Fruit fly (Drosophila melanogaster) whole organism, embryonic: ENCODE measurements around the gene yellow-g2.

Experiments
- Bdp1 ChIP-seq: fragments of 200-800 bp; sonication (Bioruptor generic); optimal IDR thresholded peaks from 3 replicates; lab custom pipeline; 2016; ENCODE audit warnings: missing biosample characterization, missing genetic modification characterization
- CG12942 ChIP-seq: fragments of 200-800 bp; sonication (Bioruptor generic); optimal IDR thresholded peaks from 3 replicates; lab custom pipeline; 2016; ENCODE audit warnings: missing biosample characterization, missing genetic modification characterization
- CG15011 ChIP-seq: fragments of 200-800 bp; sonication (Bioruptor generic); optimal IDR thresholded peaks from 3 replicates; lab custom pipeline; 2018; ENCODE audit warnings: missing biosample characterization, mild to moderate bottlenecking, missing genetic modification characterization
- CG7745 ChIP-seq: fragments of 200-800 bp; sonication (Bioruptor generic); optimal IDR thresholded peaks from 2 replicates; lab custom pipeline; 2018; ENCODE audit warnings: missing biosample characterization, mild to moderate bottlenecking, missing genetic modification characterization, moderate library complexity
- Fer2 ChIP-seq: fragments of 200-800 bp; sonication (Bioruptor generic); optimal IDR thresholded peaks from 2 replicates; lab custom pipeline; 2018; ENCODE audit warnings: missing biosample characterization, mild to moderate bottlenecking, missing genetic modification characterization, moderate library complexity
- Fer3 ChIP-seq: fragments of 200-800 bp; sonication (Bioruptor generic); optimal IDR thresholded peaks from 2 replicates; lab custom pipeline; 2018; ENCODE audit warnings: missing biosample characterization, mild to moderate bottlenecking, missing genetic modification characterization, moderate library complexity
- YL-1 ChIP-seq: fragments of 200-800 bp; sonication (Bioruptor generic); optimal IDR thresholded peaks from 3 replicates; lab custom pipeline; 2017; ENCODE audit warnings: missing biosample characterization, mild to moderate bottlenecking, missing genetic modification characterization
- danr ChIP-seq: fragments of 200-800 bp; sonication (Bioruptor generic); IDR thresholded peaks from 2 replicates; pipeline ENCODE4 v1.3.6; 2022; ENCODE audit warnings: missing biosample characterization, missing genetic modification characterization
- ham ChIP-seq: fragments of 200-800 bp; sonication (Bioruptor generic); IDR thresholded peaks from 2 replicates; pipeline ENCODE4 v1.3.6; 2022; ENCODE audit warnings: missing biosample characterization, missing genetic modification characterization
- lola ChIP-seq, 3 experiments: fragments of >200 bp in 2 of 3; fragments of 200-800 bp in 1 of 3; sonication (Bioruptor generic) in 1 of 3; optimal IDR thresholded peaks; 2 replicates each; lab custom pipeline; 2017 to 2019; ENCODE audit warnings: missing biosample characterization in 3 of 3, missing genetic modification characterization in 3 of 3, mild to moderate bottlenecking in 1 of 3, moderate library complexity in 1 of 3
- nerfin-1 ChIP-seq: fragments of 200-800 bp; sonication (Bioruptor generic); optimal IDR thresholded peaks from 3 replicates; lab custom pipeline; 2019; ENCODE audit warnings: missing biosample characterization, mild to moderate bottlenecking, missing genetic modification characterization, moderate library complexity
- tll ChIP-seq, 2 experiments: fragments of 200-800 bp in 1 of 2; fragments of >200 bp in 1 of 2; sonication (Bioruptor generic) in 1 of 2; optimal IDR thresholded peaks; 2 replicates each; lab custom pipeline; 2017 to 2019; ENCODE audit warnings: missing biosample characterization in 2 of 2, missing genetic modification characterization in 2 of 2, mild to moderate bottlenecking in 1 of 2, moderate library complexity in 1 of 2
- vfl ChIP-seq: fragments of 200-800 bp; sonication (Bioruptor generic); optimal IDR thresholded peaks from 2 replicates; lab custom pipeline; 2016; ENCODE audit warnings: missing biosample characterization, missing genetic modification characterization

dm6 chr3L:2255775-2256174 lies 20.6 kb upstream of the yellow-g2 start:
- TF ChIP-seq nerfin-1 (no peak), YL-1 (GFP tag; lab: Kevin White, UChicago) (no peak), danr (GFP tag; lab: Robert Waterston, UW) (no peak), CG15011 (GFP tag; lab: Kevin White, UChicago) (no peak), Fer2 (no peak), CG12942 (GFP tag; lab: Kevin White, UChicago) (no peak), ham (GFP tag; lab: Robert Waterston, UW) (no peak), CG7745 (tag; lab: Kevin White, UChicago) (no peak), tll (GFP tag; optimal IDR thresholded peaks at IDR 0.05; lab: Kevin White, UChicago) (no peak), lola (GFP tag; optimal IDR thresholded peaks at IDR 0.05; lab: Kevin White, UChicago) (no peak), Bdp1 (GFP tag; lab: Kevin White, UChicago) (no peak), vfl (GFP tag; lab: Kevin White, UChicago) (no peak), Fer3 (tag; lab: Kevin White, UChicago) (no peak)
